Worm (Caenorhabditis elegans) whole organism, L3 larva: ENCODE data around the gene Y51A2A.5.

ENCODE experiments used
- ZK546.5 ChIP-seq: sonication (generic microtip); optimal IDR thresholded peaks from 2 replicates; lab custom pipeline; 2017; ENCODE audit warnings: missing biosample characterization, missing genetic modification characterization
- aly-2 ChIP-seq: fragments of 150-350 bp; optimal IDR thresholded peaks from 2 replicates; lab custom pipeline; 2014; ENCODE audit warnings: missing biosample characterization, missing genetic modification characterization
- ceh-9 ChIP-seq: sonication (generic microtip); optimal IDR thresholded peaks from 2 replicates; lab custom pipeline; 2018; ENCODE audit warnings: missing biosample characterization, missing genetic modification characterization
- daf-12 ChIP-seq: fragments of 150-350 bp; optimal IDR thresholded peaks from 2 replicates; lab custom pipeline; 2014; ENCODE audit warnings: missing biosample characterization, missing genetic modification reagents, missing genetic modification characterization
- egl-27 ChIP-seq: sonication (generic microtip); optimal IDR thresholded peaks from 4 replicates; lab custom pipeline; 2017; ENCODE audit warnings: missing biosample characterization, missing genetic modification reagents, missing genetic modification characterization
- elt-1 ChIP-seq: fragments of 150-350 bp; optimal IDR thresholded peaks from 2 replicates; lab custom pipeline; 2014; ENCODE audit warnings: missing biosample characterization, missing genetic modification characterization
- elt-2 ChIP-seq: sonication (generic microtip); optimal IDR thresholded peaks from 2 replicates; lab custom pipeline; 2016; ENCODE audit warnings: missing genetic modification reagents, mild to moderate bottlenecking, missing genetic modification characterization, missing compliant biosample characterization
- eor-1 ChIP-seq, 2 experiments: fragments of 150-350 bp; optimal IDR thresholded peaks; 2 replicates each; lab custom pipeline; 2014 to 2018; ENCODE audit warnings: missing biosample characterization in 2 of 2, missing genetic modification characterization in 2 of 2
- fkh-10 ChIP-seq: sonication (generic microtip); optimal IDR thresholded peaks from 2 replicates; lab custom pipeline; 2017; ENCODE audit warnings: missing biosample characterization, missing genetic modification reagents, missing genetic modification characterization
- fos-1 ChIP-seq: fragments of 150-350 bp; optimal IDR thresholded peaks from 2 replicates; lab custom pipeline; 2014; ENCODE audit warnings: missing biosample characterization, missing genetic modification characterization
- hmg-11 ChIP-seq: sonication (generic microtip); optimal IDR thresholded peaks from 2 replicates; lab custom pipeline; 2016; ENCODE audit warnings: missing genetic modification characterization, missing compliant biosample characterization
- jun-1 ChIP-seq: fragments of 150-350 bp; optimal IDR thresholded peaks from 2 replicates; lab custom pipeline; 2014; ENCODE audit warnings: missing biosample characterization, missing genetic modification reagents, missing genetic modification characterization
- lin-15B ChIP-seq: fragments of 150-350 bp; optimal IDR thresholded peaks from 2 replicates; lab custom pipeline; 2014; ENCODE audit warnings: missing biosample characterization, missing genetic modification characterization
- mdl-1 ChIP-seq: fragments of 150-350 bp; optimal IDR thresholded peaks from 2 replicates; lab custom pipeline; 2014; ENCODE audit warnings: missing biosample characterization, missing genetic modification characterization
- mml-1 ChIP-seq: fragments of 150-350 bp; sonication (generic microtip); optimal IDR thresholded peaks from 3 replicates; lab custom pipeline; 2014; ENCODE audit warnings: missing biosample characterization, missing genetic modification characterization
- nfya-1 ChIP-seq: sonication (generic microtip); optimal IDR thresholded peaks from 2 replicates; lab custom pipeline; 2017; ENCODE audit warnings: missing genetic modification characterization, mild to moderate bottlenecking, missing compliant biosample characterization, antibody characterized with exemption, moderate library complexity; ENCODE audit not compliant: insufficient read depth
- nhr-11 ChIP-seq: fragments of 150-350 bp; optimal IDR thresholded peaks from 2 replicates; lab custom pipeline; 2014; ENCODE audit warnings: missing biosample characterization, missing genetic modification characterization
- nhr-12 ChIP-seq: fragments of 150-350 bp; optimal IDR thresholded peaks from 2 replicates; lab custom pipeline; 2014; ENCODE audit warnings: missing biosample characterization, missing genetic modification characterization
- nhr-23 ChIP-seq: fragments of 150-350 bp; optimal IDR thresholded peaks from 2 replicates; lab custom pipeline; 2014; ENCODE audit warnings: missing biosample characterization, missing genetic modification reagents, missing genetic modification characterization
- nhr-237 ChIP-seq: fragments of 150-350 bp; optimal IDR thresholded peaks from 2 replicates; lab custom pipeline; 2014; ENCODE audit warnings: missing biosample characterization, missing genetic modification characterization
- nhr-28 ChIP-seq: fragments of 150-350 bp; optimal IDR thresholded peaks from 2 replicates; lab custom pipeline; 2014; ENCODE audit warnings: missing biosample characterization, missing genetic modification characterization
- nhr-43 ChIP-seq: sonication (generic microtip); optimal IDR thresholded peaks from 2 replicates; lab custom pipeline; 2016; ENCODE audit warnings: mild to moderate bottlenecking, missing genetic modification characterization, missing compliant biosample characterization; ENCODE audit not compliant: poor library complexity, severe bottlenecking
- nhr-67 ChIP-seq: fragments of 150-350 bp; optimal IDR thresholded peaks from 2 replicates; lab custom pipeline; 2014; ENCODE audit warnings: missing biosample characterization, missing genetic modification characterization
- nhr-76 ChIP-seq: fragments of 150-350 bp; sonication (generic microtip); optimal IDR thresholded peaks from 5 replicates; lab custom pipeline; 2014; ENCODE audit warnings: missing biosample characterization, missing genetic modification characterization
- nhr-77 ChIP-seq: fragments of 150-350 bp; optimal IDR thresholded peaks from 2 replicates; lab custom pipeline; 2014; ENCODE audit warnings: missing biosample characterization, missing genetic modification characterization
- pqm-1 ChIP-seq: fragments of 150-350 bp; optimal IDR thresholded peaks from 2 replicates; lab custom pipeline; 2017; ENCODE audit warnings: missing biosample characterization, missing genetic modification characterization, inconsistent platforms
- sea-2 ChIP-seq: fragments of 150-350 bp; sonication (generic microtip); optimal IDR thresholded peaks from 4 replicates; lab custom pipeline; 2014; ENCODE audit warnings: missing biosample characterization, missing genetic modification reagents, missing genetic modification characterization
- skn-1 ChIP-seq: fragments of 150-350 bp; optimal IDR thresholded peaks from 2 replicates; lab custom pipeline; 2014; ENCODE audit warnings: missing biosample characterization, missing genetic modification characterization
- snpc-4 ChIP-seq: fragments of 150-350 bp; optimal IDR thresholded peaks from 2 replicates; lab custom pipeline; 2014; ENCODE audit warnings: missing biosample characterization, missing genetic modification characterization
- unc-39 ChIP-seq: sonication (generic microtip); optimal IDR thresholded peaks from 4 replicates; lab custom pipeline; 2017; ENCODE audit warnings: missing biosample characterization, missing genetic modification characterization
- unc-62 ChIP-seq: fragments of 150-350 bp; sonication (generic microtip); optimal IDR thresholded peaks from 4 replicates; lab custom pipeline; 2014; ENCODE audit warnings: missing biosample characterization, missing genetic modification reagents, missing genetic modification characterization
- zag-1 ChIP-seq: fragments of 150-350 bp; optimal IDR thresholded peaks from 2 replicates; lab custom pipeline; 2014; ENCODE audit warnings: missing biosample characterization, missing genetic modification characterization
- ztf-4 ChIP-seq: fragments of 150-350 bp; optimal IDR thresholded peaks from 2 replicates; lab custom pipeline; 2014; ENCODE audit warnings: missing biosample characterization, missing genetic modification characterization

Y51A2A.5 gene

ce11 chrV:18298506-18298905 lies at the start of gene Y51A2A.5:
Gene Y51A2A.5, plus strand, starts transcription at chrV:18298806.
- TF ChIP-seq nhr-43 (no peak), nhr-77 (tag; lab: Kevin White, UChicago) (no peak), ztf-4 (tag; lab: Kevin White, UChicago) (no peak), nfya-1 (tag; lab: Kevin White, UChicago) (no peak), unc-39 (tag; lab: Kevin White, UChicago) (no peak), nhr-12 (tag; lab: Kevin White, UChicago) (no peak), nhr-28 (tag; lab: Kevin White, UChicago) (no peak), elt-1 (tag; lab: Kevin White, UChicago) (no peak), nhr-76 (tag; lab: Kevin White, UChicago) (no peak), eor-1 (tag; optimal IDR thresholded peaks at IDR 0.05; lab: Kevin White, UChicago) (no peak), zag-1 (tag; lab: Kevin White, UChicago) (no peak), nhr-67 (tag; lab: Kevin White, UChicago) (no peak), skn-1 (tag; lab: Kevin White, UChicago) (no peak), nhr-23 (no peak), fos-1 (no peak)

- TF ChIP-seq elt-2 (tag; lab: Kevin White, UChicago) (peak; percentile 71), daf-12 (tag; lab: Kevin White, UChicago) (no peak), pqm-1 (tag; lab: Kevin White, UChicago) (peak; percentile 59)
These were observed 46.4 kb upstream of the Y51A2A.5 start, which contains the start of gene R10E8.1 for ce11 chrV:18252239-18252638. Gene R10E8.1, minus strand, starts transcription at chrV:18252416.

- TF ChIP-seq lin-15B (no peak), nhr-77 (tag; lab: Kevin White, UChicago) (no peak), hmg-11 (tag; lab: Kevin White, UChicago) (no peak)
These were observed 45.1 kb upstream of the Y51A2A.5 start, which contains the start of gene R10E8.2 for ce11 chrV:18253494-18253893. Gene R10E8.2, plus strand, starts transcription at chrV:18253794.

ce11 chrV:18254483-18254882 lies 44.1 kb upstream of the Y51A2A.5 start, which contains the start of gene R10E8.5:
Gene R10E8.5, plus strand, starts transcription at chrV:18254783.
- TF ChIP-seq ceh-9 (tag; lab: Kevin White, UChicago) (no peak), nhr-12 (tag; lab: Kevin White, UChicago) (no peak), fkh-10 (GFP tag; lab: Kevin White, UChicago) (no peak), aly-2 (tag; lab: Kevin White, UChicago) (no peak), daf-12 (tag; lab: Kevin White, UChicago) (no peak), pqm-1 (tag; lab: Kevin White, UChicago) (no peak), egl-27 (tag; lab: Kevin White, UChicago) (no peak), jun-1 (no peak), sea-2 (no peak), ZK546.5 (tag; lab: Kevin White, UChicago) (no peak), mml-1 (tag; lab: Kevin White, UChicago) (no peak), snpc-4 (tag; lab: Kevin White, UChicago) (no peak), nhr-237 (tag; lab: Kevin White, UChicago) (no peak), nhr-11 (tag; lab: Kevin White, UChicago) (no peak), elt-1 (tag; lab: Kevin White, UChicago) (no peak), unc-62 (GFP tag; lab: Kevin White, UChicago) (no peak), elt-2 (tag; lab: Kevin White, UChicago) (no peak), mdl-1 (no peak), nhr-43 (no peak)

- TF ChIP-seq unc-39 (tag; lab: Kevin White, UChicago) (no peak), nhr-28 (tag; lab: Kevin White, UChicago) (no peak), fos-1 (no peak)
These were observed 33.1 kb upstream of the Y51A2A.5 start for ce11 chrV:18265514-18265913.

ce11 chrV:18266238-18266637 lies 32.4 kb upstream of the Y51A2A.5 start, which contains the start of gene R10E8.6:
Gene R10E8.6, minus strand, starts transcription at chrV:18266391.
- TF ChIP-seq nhr-76 (tag; lab: Kevin White, UChicago) = no peak
- peak; percentile 70 for TF ChIP-seq pqm-1 (tag; lab: Kevin White, UChicago)
- peak; percentile 90 for TF ChIP-seq elt-2 (tag; lab: Kevin White, UChicago)
- peak; percentile 21 for TF ChIP-seq jun-1
